Worm (Caenorhabditis elegans) whole organism, late embryonic: ENCODE measurements around the gene kbp-2.

Source experiments
- C08G9.2 ChIP-seq: sonication (generic microtip); optimal IDR thresholded peaks from 2 replicates; lab custom pipeline; 2016; ENCODE audit warnings: mild to moderate bottlenecking, missing genetic modification characterization, moderate library complexity, missing compliant biosample characterization
- K02D7.2 ChIP-seq: sonication (generic microtip); optimal IDR thresholded peaks from 2 replicates; lab custom pipeline; 2017; ENCODE audit warnings: mild to moderate bottlenecking, missing genetic modification characterization, missing compliant biosample characterization
- K09A11.1 ChIP-seq: sonication (generic microtip); optimal IDR thresholded peaks from 2 replicates; lab custom pipeline; 2017; ENCODE audit warnings: antibody characterized with exemption, mild to moderate bottlenecking, missing genetic modification characterization, missing compliant biosample characterization; ENCODE audit not compliant: insufficient read depth
- T23F11.4 ChIP-seq: fragments of 200-800 bp; sonication (Bioruptor generic); optimal IDR thresholded peaks from 2 replicates; lab custom pipeline; 2018; ENCODE audit warnings: mild to moderate bottlenecking, missing genetic modification characterization, missing compliant biosample characterization
- ahr-1 ChIP-seq: sonication (generic microtip); optimal IDR thresholded peaks from 2 replicates; lab custom pipeline; 2016; ENCODE audit warnings: missing genetic modification characterization, missing compliant biosample characterization
- ceh-14 ChIP-seq: sonication (generic microtip); optimal IDR thresholded peaks from 2 replicates; lab custom pipeline; 2016; ENCODE audit warnings: missing genotype, missing genetic modification characterization, missing compliant biosample characterization
- ceh-18 ChIP-seq: sonication (generic microtip); optimal IDR thresholded peaks from 2 replicates; lab custom pipeline; 2016; ENCODE audit warnings: missing genetic modification characterization, missing compliant biosample characterization
- ceh-2 ChIP-seq: sonication (generic microtip); optimal IDR thresholded peaks from 2 replicates; lab custom pipeline; 2016; ENCODE audit warnings: missing genotype, missing genetic modification characterization, missing compliant biosample characterization
- ceh-24 ChIP-seq: sonication (generic microtip); optimal IDR thresholded peaks from 2 replicates; lab custom pipeline; 2016; ENCODE audit warnings: mild to moderate bottlenecking, missing genetic modification characterization, missing compliant biosample characterization
- ceh-30 ChIP-seq: fragments of 150-350 bp; optimal IDR thresholded peaks from 2 replicates; lab custom pipeline; 2014; ENCODE audit warnings: missing biosample characterization, missing genetic modification characterization
- ceh-6 ChIP-seq: fragments of 200-800 bp; sonication (Bioruptor generic); optimal IDR thresholded peaks from 2 replicates; lab custom pipeline; 2018; ENCODE audit warnings: mild to moderate bottlenecking, missing genetic modification characterization, missing compliant biosample characterization
- ceh-9 ChIP-seq: sonication (generic microtip); optimal IDR thresholded peaks from 2 replicates; lab custom pipeline; 2016; ENCODE audit warnings: mild to moderate bottlenecking, missing genetic modification characterization, inconsistent platforms, missing compliant biosample characterization
- dmd-4 ChIP-seq: sonication (generic microtip); optimal IDR thresholded peaks from 2 replicates; lab custom pipeline; 2016; ENCODE audit warnings: borderline replicate concordance, missing genetic modification characterization, missing compliant biosample characterization
- dve-1 ChIP-seq: sonication (generic microtip); optimal IDR thresholded peaks from 2 replicates; lab custom pipeline; 2017; ENCODE audit warnings: antibody characterized with exemption, mild to moderate bottlenecking, missing genetic modification characterization, missing compliant biosample characterization
- ets-4 ChIP-seq: sonication (generic microtip); optimal IDR thresholded peaks from 2 replicates; lab custom pipeline; 2016; ENCODE audit warnings: missing genetic modification characterization, missing compliant biosample characterization
- eyg-1 ChIP-seq: sonication (generic microtip); optimal IDR thresholded peaks from 2 replicates; lab custom pipeline; 2016; ENCODE audit warnings: missing genotype, missing genetic modification characterization, missing compliant biosample characterization
- fax-1 ChIP-seq: sonication (generic microtip); optimal IDR thresholded peaks from 2 replicates; lab custom pipeline; 2016; ENCODE audit warnings: missing genotype, missing genetic modification characterization, missing compliant biosample characterization
- fkh-10 ChIP-seq: fragments of 150-350 bp; optimal IDR thresholded peaks from 2 replicates; lab custom pipeline; 2014; ENCODE audit warnings: missing biosample characterization, missing genetic modification reagents, missing genetic modification characterization
- gmeb-2 ChIP-seq: sonication (generic microtip); optimal IDR thresholded peaks from 2 replicates; lab custom pipeline; 2016; ENCODE audit warnings: missing genetic modification characterization, inconsistent platforms, missing compliant biosample characterization
- hlh-30 ChIP-seq: sonication (generic microtip); optimal IDR thresholded peaks from 2 replicates; lab custom pipeline; 2017; ENCODE audit warnings: antibody characterized with exemption, missing genetic modification characterization, missing compliant biosample characterization; ENCODE audit not compliant: insufficient read depth
- lim-6 ChIP-seq: sonication (generic microtip); optimal IDR thresholded peaks from 2 replicates; lab custom pipeline; 2016; ENCODE audit warnings: missing genetic modification characterization, missing compliant biosample characterization
- lin-11 ChIP-seq: fragments of 200-800 bp; sonication (Bioruptor generic); optimal IDR thresholded peaks from 2 replicates; lab custom pipeline; 2018; ENCODE audit warnings: mild to moderate bottlenecking, missing genetic modification characterization, missing compliant biosample characterization
- madf-2 ChIP-seq: sonication (generic microtip); optimal IDR thresholded peaks from 2 replicates; lab custom pipeline; 2017; ENCODE audit warnings: missing genetic modification characterization, missing compliant biosample characterization
- mec-3 ChIP-seq: sonication (generic microtip); optimal IDR thresholded peaks from 2 replicates; lab custom pipeline; 2016; ENCODE audit warnings: borderline replicate concordance, missing genetic modification characterization, missing compliant biosample characterization
- nfya-1 ChIP-seq: sonication (generic microtip); optimal IDR thresholded peaks from 2 replicates; lab custom pipeline; 2017; ENCODE audit warnings: missing genetic modification characterization, mild to moderate bottlenecking, missing compliant biosample characterization, antibody characterized with exemption, moderate library complexity
- nhr-11 ChIP-seq: fragments of 150-350 bp; optimal IDR thresholded peaks from 2 replicates; lab custom pipeline; 2014; ENCODE audit warnings: missing biosample characterization, missing genetic modification characterization
- nhr-232 ChIP-seq: sonication (generic microtip); optimal IDR thresholded peaks from 2 replicates; lab custom pipeline; 2016; ENCODE audit warnings: missing genetic modification characterization, missing compliant biosample characterization
- npax-4 ChIP-seq: sonication (generic microtip); optimal IDR thresholded peaks from 2 replicates; lab custom pipeline; 2016; ENCODE audit warnings: missing genetic modification characterization, missing compliant biosample characterization
- odd-2 ChIP-seq: sonication (generic microtip); optimal IDR thresholded peaks from 2 replicates; lab custom pipeline; 2017; ENCODE audit warnings: antibody characterized with exemption, mild to moderate bottlenecking, missing genetic modification characterization, missing compliant biosample characterization
- pag-3 ChIP-seq: sonication (generic microtip); optimal IDR thresholded peaks from 2 replicates; lab custom pipeline; 2016; ENCODE audit warnings: missing compliant biosample characterization, missing genetic modification characterization, borderline replicate concordance
- pha-4 ChIP-seq: fragments of 150-350 bp; optimal IDR thresholded peaks from 2 replicates; lab custom pipeline; 2018; ENCODE audit warnings: missing biosample characterization, missing genetic modification reagents, missing genetic modification characterization
- rnt-1 ChIP-seq: sonication (generic microtip); optimal IDR thresholded peaks from 2 replicates; lab custom pipeline; 2016; ENCODE audit warnings: missing genetic modification characterization, missing compliant biosample characterization
- sdc-2 ChIP-seq: sonication (generic microtip); optimal IDR thresholded peaks from 2 replicates; lab custom pipeline; 2016; ENCODE audit warnings: missing genotype, missing genetic modification characterization, missing compliant biosample characterization
- sox-2 ChIP-seq: fragments of 200-800 bp; sonication (Bioruptor generic); IDR thresholded peaks from 2 replicates; pipeline ENCODE4 v1.3.6; 2022; ENCODE audit warnings: missing genetic modification reagents, missing genetic modification characterization, missing compliant biosample characterization
- tbx-7 ChIP-seq: sonication (generic microtip); optimal IDR thresholded peaks from 2 replicates; lab custom pipeline; 2016; ENCODE audit warnings: missing genotype, missing genetic modification characterization, missing compliant biosample characterization
- unc-3 ChIP-seq, 2 experiments: fragments of 200-800 bp in 1 of 2; sonication (Bioruptor generic) in 1 of 2; sonication (generic microtip) in 1 of 2; conservative IDR thresholded peaks in 1 of 2; optimal IDR thresholded peaks in 1 of 2; 2 replicates each; pipeline versions ENCODE4 v1.3.6 to Lab custom; 2016 to 2022; ENCODE audit warnings: missing compliant biosample characterization in 2 of 2, missing genetic modification characterization in 2 of 2, missing genetic modification reagents in 1 of 2
- unc-86 ChIP-seq: sonication (generic microtip); optimal IDR thresholded peaks from 2 replicates; lab custom pipeline; 2016; ENCODE audit warnings: missing genetic modification characterization, missing compliant biosample characterization
- zip-5 ChIP-seq: sonication (generic microtip); optimal IDR thresholded peaks from 2 replicates; lab custom pipeline; 2016; ENCODE audit warnings: missing genetic modification characterization, missing compliant biosample characterization
- ztf-16 ChIP-seq: sonication (generic microtip); optimal IDR thresholded peaks from 2 replicates; lab custom pipeline; 2017; ENCODE audit warnings: missing genetic modification characterization, missing compliant biosample characterization

kbp-2 gene

DNA sequence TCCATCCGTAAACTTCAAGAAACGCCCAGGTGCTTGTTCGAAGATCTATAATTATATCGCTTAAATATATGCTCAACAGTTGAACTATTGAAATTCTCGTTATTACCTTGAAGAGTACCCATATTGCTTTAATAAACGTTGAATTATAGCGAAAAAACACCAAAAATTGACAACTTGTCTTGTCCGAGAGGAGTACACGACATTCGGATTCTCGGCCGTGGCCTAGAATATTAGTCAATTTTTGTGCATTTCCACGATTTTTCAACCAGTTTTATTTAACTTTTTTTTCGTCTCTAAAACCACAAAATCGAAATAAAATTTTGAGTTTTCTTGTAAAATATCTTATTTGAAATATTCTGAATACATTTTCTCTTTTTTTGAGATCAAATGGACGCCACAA, 8.6 kb upstream of the kbp-2 start, which contains the start of the genes F26F4.9 and cee-1 (continued):
- TF ChIP-seq eyg-1 (tag; lab: Kevin White, UChicago) (no peak), sdc-2 (tag; lab: Kevin White, UChicago) (no peak), dmd-4 (tag; lab: Kevin White, UChicago) (no peak), odd-2 (tag; lab: Kevin White, UChicago) (no peak), dve-1 (no peak), T23F11.4 (no peak), ceh-14 (no peak), ceh-30 (tag; lab: Kevin White, UChicago) (no peak), rnt-1 (tag; lab: Kevin White, UChicago) (peak; percentile 7), unc-3 (GFP tag; conservative IDR thresholded peaks at IDR 0.05; lab: Robert Waterston, UW) (no peak), unc-3 (tag; optimal IDR thresholded peaks at IDR 0.05; lab: Kevin White, UChicago) (no peak), fkh-10 (GFP tag; lab: Kevin White, UChicago) (no peak), gmeb-2 (tag; lab: Kevin White, UChicago) (no peak), nhr-11 (tag; lab: Kevin White, UChicago) (no peak), sox-2 (GFP tag; lab: Robert Waterston, UW) (no peak)
- TF ChIP-seq, all 69 proteins: peak for 14

- TF ChIP-seq hlh-30 (no peak), npax-4 (no peak), zip-5 (tag; lab: Kevin White, UChicago) (no peak), nhr-232 (tag; lab: Kevin White, UChicago) (no peak), madf-2 (tag; lab: Kevin White, UChicago) (no peak), K09A11.1 (tag; lab: Kevin White, UChicago) (no peak), pha-4 (no peak), ztf-16 (tag; lab: Kevin White, UChicago) (no peak), ceh-9 (tag; lab: Kevin White, UChicago) (no peak), nfya-1 (tag; lab: Kevin White, UChicago) (no peak), ceh-18 (no peak), ets-4 (tag; lab: Kevin White, UChicago) (no peak), lim-6 (tag; lab: Kevin White, UChicago) (no peak), unc-86 (tag; lab: Kevin White, UChicago) (no peak), nhr-11 (tag; lab: Kevin White, UChicago) (no peak), fkh-10 (GFP tag; lab: Kevin White, UChicago) (no peak), mec-3 (no peak), T23F11.4 (no peak), fax-1 (tag; lab: Kevin White, UChicago) (no peak), tbx-7 (tag; lab: Kevin White, UChicago) (no peak)
These were observed 7.3 kb upstream of the kbp-2 start, which contains the start of gene F26F4.2 for ce11 chrIII:4910956-4911355. Gene F26F4.2, plus strand, starts transcription at chrIII:4911256.

DNA sequence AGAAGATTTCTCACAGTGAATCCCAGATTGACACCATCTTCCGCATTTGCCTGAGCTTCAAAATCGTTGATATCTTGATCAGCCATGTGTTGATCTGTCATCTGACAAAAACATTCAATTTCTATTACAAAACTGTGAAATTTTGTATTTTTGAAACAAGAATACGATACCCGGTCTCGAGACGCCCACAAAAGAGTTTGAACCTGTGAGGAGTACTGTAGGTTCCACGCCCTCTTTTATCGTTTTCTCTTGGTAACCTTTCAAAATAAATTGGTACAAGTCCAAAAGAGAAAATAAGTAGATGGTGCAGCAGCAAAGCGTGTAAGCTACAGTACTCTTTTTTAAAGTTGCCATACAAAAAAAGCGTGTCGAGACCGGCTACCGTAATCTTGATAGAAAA, 6.3 kb upstream of the kbp-2 start, which contains the start of gene F26F4.12:
F26F4.12 (minus strand) TSS at position 101 of the 400 bp plus-strand sequence.
- TF ChIP-seq pag-3 (tag; lab: Kevin White, UChicago) (no peak), ceh-24 (tag; lab: Kevin White, UChicago) (no peak)

DNA sequence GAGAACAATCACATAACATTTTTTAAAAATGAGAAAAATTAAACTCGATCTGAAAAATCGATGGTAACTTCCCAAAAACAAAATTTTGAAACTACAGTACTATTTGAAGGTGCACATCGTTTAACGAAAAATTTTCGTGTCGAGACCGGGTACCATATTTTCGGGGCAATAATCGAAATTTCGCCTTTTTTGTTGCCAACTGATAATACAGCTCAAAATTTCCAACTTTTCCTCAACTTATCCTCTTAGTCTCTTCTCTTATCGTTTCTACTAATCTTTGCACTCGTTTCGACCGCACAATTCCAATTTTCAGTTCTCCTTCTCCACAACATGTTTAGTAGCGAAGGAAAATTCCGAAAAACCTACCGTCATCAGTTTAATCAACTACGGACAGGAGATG, 3.2 kb upstream of the kbp-2 start, which contains the start of gene rom-1:
rom-1 (plus strand) TSS at position 301 of the 400 bp plus-strand sequence.
- TF ChIP-seq ahr-1 (tag; lab: Kevin White, UChicago) (no peak), C08G9.2 (tag; lab: Kevin White, UChicago) (no peak), sox-2 (GFP tag; lab: Robert Waterston, UW) (no peak), K02D7.2 (tag; lab: Kevin White, UChicago) (no peak), ceh-30 (tag; lab: Kevin White, UChicago) (no peak), fax-1 (tag; lab: Kevin White, UChicago) (no peak), ceh-6 (no peak), npax-4 (no peak), ceh-2 (tag; lab: Kevin White, UChicago) (no peak), odd-2 (tag; lab: Kevin White, UChicago) (no peak), ceh-9 (tag; lab: Kevin White, UChicago) (no peak), lin-11 (tag; lab: Kevin White, UChicago) (no peak)
